Worm (Caenorhabditis elegans) whole organism, young adult: ENCODE results near the gene myo-5.

Experiments
- B0261.1 ChIP-seq: sonication (generic microtip); optimal IDR thresholded peaks from 2 replicates; lab custom pipeline; 2016; ENCODE audit warnings: mild to moderate bottlenecking, missing genetic modification characterization, moderate library complexity, missing compliant biosample characterization
- D2030.7 ChIP-seq: fragments of 200-800 bp; sonication (Bioruptor generic); IDR thresholded peaks from 2 replicates; pipeline ENCODE4 v1.3.6; 2022; ENCODE audit warnings: missing genetic modification reagents, missing genetic modification characterization, missing compliant biosample characterization
- F37B4.10 ChIP-seq: fragments of 200-800 bp; sonication (Bioruptor generic); IDR thresholded peaks from 2 replicates; pipeline ENCODE4 v1.3.6; 2022; ENCODE audit warnings: missing genetic modification characterization, missing compliant biosample characterization
- F39B2.1 ChIP-seq: fragments of 200-800 bp; sonication (Bioruptor generic); IDR thresholded peaks from 2 replicates; pipeline ENCODE4 v1.3.6; 2022; ENCODE audit warnings: missing genetic modification reagents, missing genetic modification characterization, missing compliant biosample characterization
- F49E8.2 ChIP-seq: sonication (generic microtip); optimal IDR thresholded peaks from 3 replicates; lab custom pipeline; 2017; ENCODE audit warnings: missing genetic modification characterization, mild to moderate bottlenecking, missing compliant biosample characterization, antibody characterized with exemption, moderate library complexity; ENCODE audit not compliant: insufficient read depth
- F55B11.4 ChIP-seq: sonication (generic microtip); optimal IDR thresholded peaks from 2 replicates; lab custom pipeline; 2016; ENCODE audit warnings: missing compliant biosample characterization, missing genetic modification characterization, borderline replicate concordance; ENCODE audit not compliant: insufficient read depth
- F57A8.1 ChIP-seq: fragments of 200-800 bp; sonication (Bioruptor generic); optimal IDR thresholded peaks from 2 replicates; lab custom pipeline; 2018; ENCODE audit warnings: mild to moderate bottlenecking, missing genetic modification characterization, moderate library complexity, missing compliant biosample characterization
- T26A5.8 ChIP-seq: sonication (generic microtip); optimal IDR thresholded peaks from 2 replicates; lab custom pipeline; 2016; ENCODE audit warnings: missing genetic modification characterization, missing compliant biosample characterization
- Y67H2A.10 ChIP-seq: fragments of 200-800 bp; sonication (Bioruptor generic); conservative IDR thresholded peaks from 2 replicates; pipeline ENCODE4 v1.3.6; 2022; ENCODE audit warnings: missing genetic modification reagents, missing genetic modification characterization, missing compliant biosample characterization
- Y95B8A.8 ChIP-seq: fragments of 200-800 bp; sonication (Bioruptor generic); IDR thresholded peaks from 2 replicates; pipeline ENCODE4 v1.3.6; 2022; ENCODE audit warnings: missing genetic modification reagents, missing genetic modification characterization, missing compliant biosample characterization
- ZK185.1 ChIP-seq: sonication (generic microtip); optimal IDR thresholded peaks from 2 replicates; lab custom pipeline; 2016; ENCODE audit warnings: mild to moderate bottlenecking, missing genetic modification characterization, missing compliant biosample characterization; ENCODE audit not compliant: poor library complexity, severe bottlenecking
- akir-1 ChIP-seq: fragments of 200-800 bp; sonication (Bioruptor generic); optimal IDR thresholded peaks from 2 replicates; lab custom pipeline; 2018; ENCODE audit warnings: mild to moderate bottlenecking, missing genetic modification characterization, moderate library complexity, missing compliant biosample characterization
- ama-1 ChIP-seq, 3 experiments: fragments of 150-350 bp in 1 of 3; sonication (generic microtip) in 2 of 3; optimal IDR thresholded peaks; 2 replicates each; lab custom pipeline; 2014 to 2018; ENCODE audit warnings: missing biosample characterization in 2 of 3, missing genetic modification characterization in 2 of 3, missing genetic modification reagents in 2 of 3
- attf-5 ChIP-seq: fragments of 200-800 bp; sonication (Bioruptor generic); optimal IDR thresholded peaks from 2 replicates; lab custom pipeline; 2018; ENCODE audit warnings: mild to moderate bottlenecking, missing genetic modification characterization, missing compliant biosample characterization
- bed-1 ChIP-seq: fragments of 200-800 bp; sonication (Bioruptor generic); IDR thresholded peaks from 2 replicates; pipeline ENCODE4 v1.3.6; 2022; ENCODE audit warnings: missing genetic modification reagents, missing genetic modification characterization, missing compliant biosample characterization
- cebp-2 ChIP-seq: fragments of 200-800 bp; sonication (Bioruptor generic); IDR thresholded peaks from 2 replicates; pipeline ENCODE4 v1.3.6; 2022; ENCODE audit warnings: missing genetic modification characterization, missing compliant biosample characterization
- ceh-100 ChIP-seq: fragments of 200-800 bp; sonication (Bioruptor generic); IDR thresholded peaks from 2 replicates; pipeline ENCODE4 v1.3.6; 2022; ENCODE audit warnings: missing genetic modification reagents, missing genetic modification characterization, missing compliant biosample characterization
- ceh-40 ChIP-seq: fragments of 200-800 bp; sonication (Bioruptor generic); IDR thresholded peaks from 2 replicates; pipeline ENCODE4 v1.3.6; 2022; ENCODE audit warnings: missing genetic modification characterization, missing compliant biosample characterization
- ceh-58 ChIP-seq: fragments of 200-800 bp; sonication (Bioruptor generic); IDR thresholded peaks from 2 replicates; pipeline ENCODE4 v1.3.6; 2022; ENCODE audit warnings: missing genetic modification characterization, missing compliant biosample characterization
- ceh-91 ChIP-seq: fragments of 200-800 bp; sonication (Bioruptor generic); IDR thresholded peaks from 2 replicates; pipeline ENCODE4 v1.3.6; 2022; ENCODE audit warnings: missing genetic modification reagents, missing genetic modification characterization, missing compliant biosample characterization
- dpff-1 ChIP-seq: sonication (generic microtip); optimal IDR thresholded peaks from 2 replicates; lab custom pipeline; 2017; ENCODE audit warnings: mild to moderate bottlenecking, missing genetic modification characterization, missing compliant biosample characterization
- egl-18 ChIP-seq: fragments of 200-800 bp; sonication (Bioruptor generic); IDR thresholded peaks from 2 replicates; pipeline ENCODE4 v1.3.6; 2022; ENCODE audit warnings: missing genetic modification reagents, missing genetic modification characterization, missing compliant biosample characterization
- ets-4 ChIP-seq: fragments of 200-800 bp; sonication (Bioruptor generic); optimal IDR thresholded peaks from 2 replicates; lab custom pipeline; 2018; ENCODE audit warnings: mild to moderate bottlenecking, missing genetic modification characterization, missing compliant biosample characterization
- him-1 ChIP-seq: sonication (generic microtip); optimal IDR thresholded peaks from 2 replicates; lab custom pipeline; 2016; ENCODE audit warnings: missing genotype, missing genetic modification reagents, missing genetic modification characterization, missing compliant biosample characterization
- hmg-20 ChIP-seq: fragments of 200-800 bp; sonication (Bioruptor generic); IDR thresholded peaks from 2 replicates; pipeline ENCODE4 v1.3.6; 2022; ENCODE audit warnings: missing genetic modification reagents, missing genetic modification characterization, missing compliant biosample characterization
- let-607 ChIP-seq, 2 experiments: fragments of 200-800 bp in 1 of 2; sonication (Bioruptor generic) in 1 of 2; sonication (generic microtip) in 1 of 2; optimal IDR thresholded peaks; 2 replicates each; lab custom pipeline; 2016 to 2018; ENCODE audit warnings: mild to moderate bottlenecking in 2 of 2, missing compliant biosample characterization in 2 of 2, missing genetic modification characterization in 2 of 2, moderate library complexity in 2 of 2, missing genotype in 1 of 2
- lin-35 ChIP-seq, 3 experiments: fragments of 150-350 bp in 2 of 3; sonication (generic microtip) in 1 of 3; optimal IDR thresholded peaks; 2 replicates each; lab custom pipeline; 2014 to 2018; ENCODE audit warnings: missing biosample characterization in 3 of 3, missing genetic modification characterization in 3 of 3, missing genetic modification reagents in 3 of 3
- lin-40 ChIP-seq: sonication (generic microtip); optimal IDR thresholded peaks from 2 replicates; lab custom pipeline; 2016; ENCODE audit warnings: missing genetic modification characterization, mild to moderate bottlenecking, missing compliant biosample characterization, missing genotype, missing genetic modification reagents
- lin-54 ChIP-seq: fragments of 200-800 bp; sonication (Bioruptor generic); optimal IDR thresholded peaks from 2 replicates; lab custom pipeline; 2018; ENCODE audit warnings: mild to moderate bottlenecking, missing genetic modification characterization, missing compliant biosample characterization
- madf-10 ChIP-seq: sonication (generic microtip); optimal IDR thresholded peaks from 2 replicates; lab custom pipeline; 2016; ENCODE audit warnings: mild to moderate bottlenecking, missing genetic modification characterization, missing compliant biosample characterization
- mcd-1 ChIP-seq: fragments of 200-800 bp; sonication (Bioruptor generic); IDR thresholded peaks from 2 replicates; pipeline ENCODE4 v1.3.6; 2022; ENCODE audit warnings: missing genetic modification reagents, missing genetic modification characterization, missing compliant biosample characterization
- nfya-1 ChIP-seq: sonication (generic microtip); optimal IDR thresholded peaks from 2 replicates; lab custom pipeline; 2017; ENCODE audit warnings: antibody characterized with exemption, missing compliant biosample characterization, missing genetic modification characterization, borderline replicate concordance; ENCODE audit not compliant: insufficient read depth
- nhr-80 ChIP-seq: sonication (generic microtip); optimal IDR thresholded peaks from 2 replicates; lab custom pipeline; 2016; ENCODE audit warnings: missing genetic modification characterization, missing compliant biosample characterization
- sea-2 ChIP-seq: fragments of 200-800 bp; sonication (Bioruptor generic); IDR thresholded peaks from 2 replicates; pipeline ENCODE4 v1.3.6; 2022; ENCODE audit warnings: missing genetic modification characterization, missing compliant biosample characterization
- tbp1 ChIP-seq: fragments of 200-800 bp; sonication (Bioruptor generic); optimal IDR thresholded peaks from 2 replicates; lab custom pipeline; 2018; ENCODE audit warnings: mild to moderate bottlenecking, missing genetic modification characterization, missing compliant biosample characterization
- unc-130 ChIP-seq: sonication (generic microtip); optimal IDR thresholded peaks from 2 replicates; lab custom pipeline; 2016; ENCODE audit warnings: missing genetic modification reagents, missing genetic modification characterization, missing compliant biosample characterization
- zfh-2 ChIP-seq: fragments of 200-800 bp; sonication (Bioruptor generic); conservative IDR thresholded peaks from 2 replicates; pipeline ENCODE4 v1.3.6; 2022; ENCODE audit warnings: missing genetic modification reagents, missing genetic modification characterization, missing compliant biosample characterization
- ztf-22 ChIP-seq: fragments of 200-800 bp; sonication (Bioruptor generic); optimal IDR thresholded peaks from 2 replicates; lab custom pipeline; 2018; ENCODE audit warnings: mild to moderate bottlenecking, missing genetic modification characterization, moderate library complexity, missing compliant biosample characterization

Gene myo-5

ce11 chrV:8155743-8156142, 47.0 kb downstream of the myo-5 start:
- TF ChIP-seq dpff-1 (tag; lab: Kevin White, UChicago) (no peak), ama-1 (optimal IDR thresholded peaks at IDR 0.05; lab: Kevin White, UChicago) (no peak), ama-1 (GFP tag; optimal IDR thresholded peaks at IDR 0.05; lab: Kevin White, UChicago) (no peak), ceh-58 (GFP tag; lab: Robert Waterston, UW) (no peak), hmg-20 (GFP tag; lab: Robert Waterston, UW) (no peak), nfya-1 (tag; lab: Kevin White, UChicago) (no peak), ZK185.1 (no peak), unc-130 (GFP tag; lab: Kevin White, UChicago) (no peak)
- TF ChIP-seq, all 124 proteins: peak for 0

ce11 chrV:8157446-8157845, 48.7 kb downstream of the myo-5 start, which contains the start of gene sul-2:
TSS of gene sul-2 (plus strand) at chrV:8157746.
- TF ChIP-seq T26A5.8: no peak
- TF ChIP-seq ceh-91 (GFP tag; lab: Robert Waterston, UW): no peak
- no peak for TF ChIP-seq zfh-2 (GFP tag; lab: Robert Waterston, UW)
- no peak for TF ChIP-seq Y67H2A.10
- no peak for TF ChIP-seq F57A8.1 (GFP tag; lab: Kevin White, UChicago)
- no peak for TF ChIP-seq F49E8.2 (tag; lab: Kevin White, UChicago)
- no peak for TF ChIP-seq F39B2.1
- TF ChIP-seq lin-40: no peak
- TF ChIP-seq sea-2 (GFP tag; lab: Robert Waterston, UW): no peak
- no peak for TF ChIP-seq let-607 (tag; optimal IDR thresholded peaks at IDR 0.05; lab: Kevin White, UChicago)
- no peak for TF ChIP-seq ets-4
- no peak for TF ChIP-seq attf-5 (GFP tag; lab: Kevin White, UChicago)
- TF ChIP-seq mcd-1 (GFP tag; lab: Robert Waterston, UW): no peak
- TF ChIP-seq bed-1 (GFP tag; lab: Robert Waterston, UW): no peak
- TF ChIP-seq egl-18 (GFP tag; lab: Robert Waterston, UW): no peak
- no peak for TF ChIP-seq D2030.7
- no peak for TF ChIP-seq cebp-2 (GFP tag; lab: Robert Waterston, UW)
- no peak for TF ChIP-seq ceh-40 (GFP tag; lab: Robert Waterston, UW)

- no peak for TF ChIP-seq ceh-91 (GFP tag; lab: Robert Waterston, UW)
- TF ChIP-seq egl-18 (GFP tag; lab: Robert Waterston, UW): no peak
- TF ChIP-seq cebp-2 (GFP tag; lab: Robert Waterston, UW): no peak
- TF ChIP-seq F55B11.4 (tag; lab: Kevin White, UChicago): no peak
- no peak for TF ChIP-seq madf-10 (tag; lab: Kevin White, UChicago)
Observed at ce11 chrV:8159629-8160028, 50.9 kb downstream of the myo-5 start, which contains the start of gene F20D6.6. TSS of gene F20D6.6 (plus strand) at chrV:8159929.

DNA sequence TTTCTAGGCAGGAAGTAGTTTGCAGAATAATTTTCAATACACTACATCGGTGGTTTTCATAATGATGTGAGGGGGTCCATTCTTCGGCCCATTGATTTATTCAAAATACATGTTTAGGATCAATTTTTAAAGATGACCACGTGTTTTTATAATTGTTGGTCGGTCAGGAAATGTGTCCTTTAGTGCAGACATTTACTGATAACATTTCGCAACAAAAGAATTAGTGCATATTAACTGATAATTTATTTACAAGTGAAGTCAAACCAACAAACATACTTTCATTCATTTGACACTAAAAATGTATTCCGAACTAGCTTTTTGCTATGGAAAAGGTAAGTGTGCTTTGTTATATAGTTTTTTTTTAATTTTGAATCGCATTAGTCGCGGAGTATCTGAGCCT, 52.9 kb downstream of the myo-5 start, which contains the start of gene F20D6.5:
Gene F20D6.5 (plus strand): TSS at position 259 of the 400 bp plus-strand sequence.
- TF ChIP-seq him-1: no peak
- peak; percentile 60 for TF ChIP-seq nhr-80 (tag; lab: Kevin White, UChicago)

- TF ChIP-seq ztf-22 (no peak), lin-35 (GFP tag; optimal IDR thresholded peaks at IDR 0.05; lab: Kevin White, UChicago) (no peak), lin-54 (GFP tag; lab: Kevin White, UChicago) (no peak), B0261.1 (no peak), tbp1 (GFP tag; lab: Kevin White, UChicago) (no peak), F37B4.10 (GFP tag; lab: Robert Waterston, UW) (no peak), Y95B8A.8 (GFP tag; lab: Robert Waterston, UW) (no peak), lin-40 (no peak), ceh-100 (GFP tag; lab: Robert Waterston, UW) (no peak), akir-1 (no peak)
Observed at ce11 chrV:8163199-8163598, 54.4 kb downstream of the myo-5 start.
